Worm (Caenorhabditis elegans) whole organism, late embryonic: ENCODE results near the gene srr-10.

Experiments used
- C08G9.2 ChIP-seq: sonication (generic microtip); optimal IDR thresholded peaks from 2 replicates; lab custom pipeline; 2016; ENCODE audit warnings: mild to moderate bottlenecking, missing genetic modification characterization, moderate library complexity, missing compliant biosample characterization
- C38D4.7 ChIP-seq: fragments of 200-800 bp; sonication (Bioruptor generic); optimal IDR thresholded peaks from 2 replicates; lab custom pipeline; 2018; ENCODE audit warnings: mild to moderate bottlenecking, missing genetic modification characterization, moderate library complexity, missing compliant biosample characterization
- K02D7.2 ChIP-seq: sonication (generic microtip); optimal IDR thresholded peaks from 2 replicates; lab custom pipeline; 2017; ENCODE audit warnings: mild to moderate bottlenecking, missing genetic modification characterization, missing compliant biosample characterization
- Y22D7AL.16 ChIP-seq: sonication (generic microtip); optimal IDR thresholded peaks from 2 replicates; lab custom pipeline; 2016; ENCODE audit warnings: missing genetic modification characterization, missing compliant biosample characterization
- ahr-1 ChIP-seq: sonication (generic microtip); optimal IDR thresholded peaks from 2 replicates; lab custom pipeline; 2016; ENCODE audit warnings: missing genetic modification characterization, missing compliant biosample characterization
- ceh-22 ChIP-seq: sonication (generic microtip); optimal IDR thresholded peaks from 2 replicates; lab custom pipeline; 2017; ENCODE audit warnings: missing biosample characterization, missing genetic modification characterization
- ceh-24 ChIP-seq: sonication (generic microtip); optimal IDR thresholded peaks from 2 replicates; lab custom pipeline; 2016; ENCODE audit warnings: mild to moderate bottlenecking, missing genetic modification characterization, missing compliant biosample characterization
- ceh-30 ChIP-seq: fragments of 150-350 bp; optimal IDR thresholded peaks from 2 replicates; lab custom pipeline; 2014; ENCODE audit warnings: missing biosample characterization, missing genetic modification characterization
- ceh-34 ChIP-seq: sonication (generic microtip); optimal IDR thresholded peaks from 2 replicates; lab custom pipeline; 2016; ENCODE audit warnings: mild to moderate bottlenecking, missing genetic modification characterization, missing compliant biosample characterization
- ceh-48 ChIP-seq: sonication (generic microtip); optimal IDR thresholded peaks from 2 replicates; lab custom pipeline; 2016; ENCODE audit warnings: missing genetic modification characterization, inconsistent platforms, missing compliant biosample characterization
- ceh-6 ChIP-seq: fragments of 200-800 bp; sonication (Bioruptor generic); optimal IDR thresholded peaks from 2 replicates; lab custom pipeline; 2018; ENCODE audit warnings: mild to moderate bottlenecking, missing genetic modification characterization, missing compliant biosample characterization
- che-1 ChIP-seq: sonication (generic microtip); optimal IDR thresholded peaks from 2 replicates; lab custom pipeline; 2016; ENCODE audit warnings: mild to moderate bottlenecking, missing genetic modification characterization, missing compliant biosample characterization
- elt-4 ChIP-seq: sonication (generic microtip); optimal IDR thresholded peaks from 2 replicates; lab custom pipeline; 2016; ENCODE audit warnings: missing genetic modification characterization, missing compliant biosample characterization
- ets-4 ChIP-seq: sonication (generic microtip); optimal IDR thresholded peaks from 2 replicates; lab custom pipeline; 2016; ENCODE audit warnings: missing genetic modification characterization, missing compliant biosample characterization
- fkh-10 ChIP-seq: fragments of 150-350 bp; optimal IDR thresholded peaks from 2 replicates; lab custom pipeline; 2014; ENCODE audit warnings: missing biosample characterization, missing genetic modification reagents, missing genetic modification characterization
- gmeb-2 ChIP-seq: sonication (generic microtip); optimal IDR thresholded peaks from 2 replicates; lab custom pipeline; 2016; ENCODE audit warnings: missing genetic modification characterization, inconsistent platforms, missing compliant biosample characterization
- hlh-30 ChIP-seq: sonication (generic microtip); optimal IDR thresholded peaks from 2 replicates; lab custom pipeline; 2017; ENCODE audit warnings: antibody characterized with exemption, missing genetic modification characterization, missing compliant biosample characterization; ENCODE audit not compliant: insufficient read depth
- hlh-8 ChIP-seq: sonication (generic microtip); optimal IDR thresholded peaks from 2 replicates; lab custom pipeline; 2016; ENCODE audit warnings: missing genotype, missing genetic modification characterization, missing compliant biosample characterization
- lin-11 ChIP-seq: fragments of 200-800 bp; sonication (Bioruptor generic); optimal IDR thresholded peaks from 2 replicates; lab custom pipeline; 2018; ENCODE audit warnings: mild to moderate bottlenecking, missing genetic modification characterization, missing compliant biosample characterization
- madf-2 ChIP-seq: sonication (generic microtip); optimal IDR thresholded peaks from 2 replicates; lab custom pipeline; 2017; ENCODE audit warnings: missing genetic modification characterization, missing compliant biosample characterization
- mec-3 ChIP-seq: sonication (generic microtip); optimal IDR thresholded peaks from 2 replicates; lab custom pipeline; 2016; ENCODE audit warnings: borderline replicate concordance, missing genetic modification characterization, missing compliant biosample characterization
- nhr-11 ChIP-seq: fragments of 150-350 bp; optimal IDR thresholded peaks from 2 replicates; lab custom pipeline; 2014; ENCODE audit warnings: missing biosample characterization, missing genetic modification characterization
- nhr-232 ChIP-seq: sonication (generic microtip); optimal IDR thresholded peaks from 2 replicates; lab custom pipeline; 2016; ENCODE audit warnings: missing genetic modification characterization, missing compliant biosample characterization
- odd-2 ChIP-seq: sonication (generic microtip); optimal IDR thresholded peaks from 2 replicates; lab custom pipeline; 2017; ENCODE audit warnings: antibody characterized with exemption, mild to moderate bottlenecking, missing genetic modification characterization, missing compliant biosample characterization
- pat-9 ChIP-seq: fragments of 200-800 bp; sonication (Bioruptor generic); optimal IDR thresholded peaks from 2 replicates; lab custom pipeline; 2018; ENCODE audit warnings: mild to moderate bottlenecking, missing genetic modification characterization, moderate library complexity, missing compliant biosample characterization
- pax-1 ChIP-seq: fragments of 150-350 bp; optimal IDR thresholded peaks from 2 replicates; lab custom pipeline; 2014; ENCODE audit warnings: missing biosample characterization, missing genetic modification characterization
- pha-4 ChIP-seq: fragments of 150-350 bp; optimal IDR thresholded peaks from 2 replicates; lab custom pipeline; 2018; ENCODE audit warnings: missing biosample characterization, missing genetic modification reagents, missing genetic modification characterization
- pqm-1 ChIP-seq: sonication (generic microtip); optimal IDR thresholded peaks from 2 replicates; lab custom pipeline; 2016; ENCODE audit warnings: missing genetic modification characterization, missing compliant biosample characterization
- sdc-2 ChIP-seq: sonication (generic microtip); optimal IDR thresholded peaks from 2 replicates; lab custom pipeline; 2016; ENCODE audit warnings: missing genotype, missing genetic modification characterization, missing compliant biosample characterization
- tbx-2 ChIP-seq: sonication (generic microtip); optimal IDR thresholded peaks from 2 replicates; lab custom pipeline; 2016; ENCODE audit warnings: missing genetic modification characterization, missing compliant biosample characterization
- tbx-7 ChIP-seq: sonication (generic microtip); optimal IDR thresholded peaks from 2 replicates; lab custom pipeline; 2016; ENCODE audit warnings: missing genotype, missing genetic modification characterization, missing compliant biosample characterization
- ttx-3 ChIP-seq: sonication (generic microtip); optimal IDR thresholded peaks from 2 replicates; lab custom pipeline; 2016; ENCODE audit warnings: missing genetic modification reagents, missing genetic modification characterization, missing compliant biosample characterization
- unc-42 ChIP-seq: sonication (generic microtip); optimal IDR thresholded peaks from 2 replicates; lab custom pipeline; 2016; ENCODE audit warnings: missing genotype, missing genetic modification characterization, missing compliant biosample characterization
- zip-5 ChIP-seq: sonication (generic microtip); optimal IDR thresholded peaks from 2 replicates; lab custom pipeline; 2016; ENCODE audit warnings: missing genetic modification characterization, missing compliant biosample characterization
- ztf-16 ChIP-seq: sonication (generic microtip); optimal IDR thresholded peaks from 2 replicates; lab custom pipeline; 2017; ENCODE audit warnings: missing genetic modification characterization, missing compliant biosample characterization

The srr-10 gene

ce11 chrV:7735319-7735718, at the start of gene srr-10:
srr-10 (plus strand) TSS chrV:7735619.
- TF ChIP-seq ceh-30 = no peak
- TF ChIP-seq ceh-24 = no peak
- TF ChIP-seq pat-9 (tag; lab: Kevin White, UChicago) = no peak
- no peak for TF ChIP-seq fkh-10 (GFP tag; lab: Kevin White, UChicago)
- TF ChIP-seq ztf-16 = no peak
- no peak for TF ChIP-seq ceh-34 (tag; lab: Kevin White, UChicago)
- TF ChIP-seq ttx-3 (tag; lab: Kevin White, UChicago) = no peak
- no peak for TF ChIP-seq pha-4 (tag; lab: Kevin White, UChicago)
- TF ChIP-seq lin-11 (tag; lab: Kevin White, UChicago) = no peak
- no peak for TF ChIP-seq K02D7.2 (tag; lab: Kevin White, UChicago)

- no peak for TF ChIP-seq ceh-22 (tag; lab: Kevin White, UChicago)
- no peak for TF ChIP-seq ets-4 (tag; lab: Kevin White, UChicago)
- TF ChIP-seq madf-2 (tag; lab: Kevin White, UChicago) = no peak
Measured at ce11 chrV:7686189-7686588, 49.2 kb upstream of the srr-10 start, which contains the start of the genes nhr-94 and nhr-152. nhr-94 (minus strand) TSS chrV:7686335. nhr-152 (plus strand) TSS chrV:7686350.

ce11 chrV:7689888-7690287, 45.5 kb upstream of the srr-10 start, which contains the start of gene C12D5.9:
C12D5.9 (minus strand) TSS chrV:7689988.
- TF ChIP-seq fkh-10 (GFP tag; lab: Kevin White, UChicago) = no peak
- no peak for TF ChIP-seq elt-4 (tag; lab: Kevin White, UChicago)
- no peak for TF ChIP-seq C08G9.2 (tag; lab: Kevin White, UChicago)
- TF ChIP-seq tbx-7 (tag; lab: Kevin White, UChicago) = no peak
- no peak for TF ChIP-seq ztf-16
- TF ChIP-seq zip-5 (tag; lab: Kevin White, UChicago) = no peak
- TF ChIP-seq ceh-22 (tag; lab: Kevin White, UChicago) = no peak
- no peak for TF ChIP-seq mec-3 (tag; lab: Kevin White, UChicago)
- TF ChIP-seq hlh-8 = no peak
- TF ChIP-seq ahr-1 = no peak
- no peak for TF ChIP-seq gmeb-2
- TF ChIP-seq tbx-2 = no peak
- TF ChIP-seq odd-2 (tag; lab: Kevin White, UChicago) = no peak
- no peak for TF ChIP-seq Y22D7AL.16 (tag; lab: Kevin White, UChicago)
- TF ChIP-seq ceh-6 (GFP tag; lab: Kevin White, UChicago) = no peak
- TF ChIP-seq C38D4.7 (GFP tag; lab: Kevin White, UChicago) = no peak
- TF ChIP-seq unc-42 (tag; lab: Kevin White, UChicago) = no peak

ce11 chrV:7690637-7691036, 44.8 kb upstream of the srr-10 start:
- TF ChIP-seq hlh-30 (tag; lab: Kevin White, UChicago) = no peak
- TF ChIP-seq sdc-2 (tag; lab: Kevin White, UChicago) = no peak
- no peak for TF ChIP-seq pax-1 (tag; lab: Kevin White, UChicago)
- no peak for TF ChIP-seq odd-2 (tag; lab: Kevin White, UChicago)
- TF ChIP-seq ets-4 (tag; lab: Kevin White, UChicago) = no peak
- TF ChIP-seq nhr-11 (tag; lab: Kevin White, UChicago) = no peak
- no peak for TF ChIP-seq ceh-48
- TF ChIP-seq pqm-1 = no peak
- no peak for TF ChIP-seq mec-3 (tag; lab: Kevin White, UChicago)
- no peak for TF ChIP-seq nhr-232 (tag; lab: Kevin White, UChicago)

- TF ChIP-seq che-1 = no peak
- TF ChIP-seq C08G9.2 (tag; lab: Kevin White, UChicago) = no peak
- TF ChIP-seq, all 69 proteins: peak for 0
Measured at ce11 chrV:7693394-7693793, 42.0 kb upstream of the srr-10 start, which contains the start of gene C12D5.10. C12D5.10 (minus strand) TSS chrV:7693494.
